Worm (Caenorhabditis elegans) whole organism, early embryonic: Measurements from ENCODE around the gene clh-1.
A peak's percentile ranks its signal among the peaks of the same experiment; 100 is the strongest.

Source experiments
- B0310.2 ChIP-seq: sonication (generic microtip); optimal IDR thresholded peaks from 2 replicates; lab custom pipeline; 2016; ENCODE audit warnings: mild to moderate bottlenecking, missing genetic modification characterization, missing compliant biosample characterization
- F13C5.2 ChIP-seq: sonication (generic microtip); optimal IDR thresholded peaks from 2 replicates; lab custom pipeline; 2017; ENCODE audit warnings: mild to moderate bottlenecking, missing genetic modification characterization, inconsistent platforms, missing compliant biosample characterization
- aly-1 ChIP-seq: sonication (generic microtip); optimal IDR thresholded peaks from 2 replicates; lab custom pipeline; 2016; ENCODE audit warnings: missing genetic modification characterization, missing compliant biosample characterization
- ama-1 ChIP-seq: fragments of 150-350 bp; optimal IDR thresholded peaks from 2 replicates; lab custom pipeline; 2014
- ceh-13 ChIP-seq: fragments of 200-800 bp; sonication (Bioruptor generic); optimal IDR thresholded peaks from 2 replicates; lab custom pipeline; 2018; ENCODE audit warnings: mild to moderate bottlenecking, missing genetic modification characterization, missing compliant biosample characterization
- ceh-36 ChIP-seq: sonication (generic microtip); optimal IDR thresholded peaks from 2 replicates; lab custom pipeline; 2016; ENCODE audit warnings: missing genetic modification characterization, inconsistent platforms, missing compliant biosample characterization
- ets-7 ChIP-seq: sonication (generic microtip); optimal IDR thresholded peaks from 2 replicates; lab custom pipeline; 2016; ENCODE audit warnings: missing genotype, missing genetic modification characterization, missing compliant biosample characterization
- flt-1 ChIP-seq: fragments of 200-800 bp; sonication (Bioruptor generic); IDR thresholded peaks from 2 replicates; pipeline ENCODE4 v1.3.6; 2022; ENCODE audit warnings: missing genetic modification characterization, missing compliant biosample characterization
- hmbx-1 ChIP-seq: sonication (generic microtip); optimal IDR thresholded peaks from 2 replicates; lab custom pipeline; 2016; ENCODE audit warnings: mild to moderate bottlenecking, missing genetic modification characterization, missing compliant biosample characterization
- hmg-4 ChIP-seq: fragments of 200-800 bp; sonication (Bioruptor generic); optimal IDR thresholded peaks from 2 replicates; lab custom pipeline; 2018; ENCODE audit warnings: mild to moderate bottlenecking, missing genetic modification characterization, missing compliant biosample characterization
- hnd-1 ChIP-seq: sonication (generic microtip); optimal IDR thresholded peaks from 2 replicates; lab custom pipeline; 2016; ENCODE audit warnings: missing genetic modification characterization, missing compliant biosample characterization
- pes-1 ChIP-seq: fragments of 200-800 bp; sonication (Bioruptor generic); IDR thresholded peaks from 2 replicates; pipeline ENCODE4 v1.3.6; 2022; ENCODE audit warnings: missing genetic modification reagents, missing genetic modification characterization, missing compliant biosample characterization
- scrt-1 ChIP-seq: fragments of 200-800 bp; sonication (Bioruptor generic); IDR thresholded peaks from 2 replicates; pipeline ENCODE4 v1.3.6; 2022; ENCODE audit warnings: missing genetic modification characterization, missing compliant biosample characterization
- sea-1 ChIP-seq: fragments of 200-800 bp; sonication (Bioruptor generic); conservative IDR thresholded peaks from 2 replicates; pipeline ENCODE4 v1.3.6; 2022; ENCODE audit warnings: missing genetic modification characterization, missing compliant biosample characterization
- tbx-11 ChIP-seq: fragments of 200-800 bp; sonication (Bioruptor generic); IDR thresholded peaks from 2 replicates; pipeline ENCODE4 v1.3.6; 2022; ENCODE audit warnings: missing genetic modification characterization, missing compliant biosample characterization
- tbx-37 ChIP-seq: fragments of 200-800 bp; sonication (Bioruptor generic); conservative IDR thresholded peaks from 2 replicates; pipeline ENCODE4 v1.3.6; 2022; ENCODE audit warnings: missing genetic modification reagents, missing genetic modification characterization, missing compliant biosample characterization
- tra-4 ChIP-seq: sonication (generic microtip); optimal IDR thresholded peaks from 2 replicates; lab custom pipeline; 2017; ENCODE audit warnings: missing genetic modification characterization, missing compliant biosample characterization

clh-1 gene

ce11 chrII:11888150-11888549, 31.9 kb upstream of the clh-1 start:
- TF ChIP-seq ceh-13 (GFP tag; lab: Kevin White, UChicago) (no peak), tbx-37 (no peak), pes-1 (GFP tag; lab: Robert Waterston, UW) (no peak), scrt-1 (GFP tag; lab: Robert Waterston, UW) (no peak), hmbx-1 (tag; lab: Kevin White, UChicago) (no peak), aly-1 (no peak), hmg-4 (GFP tag; lab: Kevin White, UChicago) (no peak)

ce11 chrII:11887724-11888123, 31.5 kb upstream of the clh-1 start:
- TF ChIP-seq ceh-36 (tag; lab: Kevin White, UChicago): peak; percentile 48
- TF ChIP-seq ceh-13 (GFP tag; lab: Kevin White, UChicago): no peak

ce11 chrII:11883648-11884047, 27.4 kb upstream of the clh-1 start, which contains the start of gene ZK930.6:
Gene ZK930.6 (plus strand): TSS chrII:11883948.
- TF ChIP-seq tbx-11 (GFP tag; lab: Robert Waterston, UW): no peak

ce11 chrII:11880456-11881353, 24.4 kb upstream of the clh-1 start:
- no peak for TF ChIP-seq aly-1
- no peak for TF ChIP-seq sea-1
- TF ChIP-seq ama-1: peak; percentile 88
- no peak for TF ChIP-seq ceh-13 (GFP tag; lab: Kevin White, UChicago)
- peak; percentile 29; the same call in 1 of the 2 replicates for TF ChIP-seq pes-1 (GFP tag; lab: Robert Waterston, UW)

- TF ChIP-seq pes-1 (GFP tag; lab: Robert Waterston, UW) (no peak), aly-1 (no peak), scrt-1 (GFP tag; lab: Robert Waterston, UW) (no peak), F13C5.2 (tag; lab: Kevin White, UChicago) (no peak), flt-1 (no peak), ceh-36 (tag; lab: Kevin White, UChicago) (peak; percentile 8), ets-7 (tag; lab: Kevin White, UChicago) (no peak), B0310.2 (tag; lab: Kevin White, UChicago) (no peak), hnd-1 (tag; lab: Kevin White, UChicago) (no peak), tbx-37 (no peak), tbx-11 (GFP tag; lab: Robert Waterston, UW) (no peak), hmbx-1 (tag; lab: Kevin White, UChicago) (no peak), sea-1 (0 out of 2 replicates have a peak, but pooled peaks have one; percentile 8), ceh-13 (GFP tag; lab: Kevin White, UChicago) (no peak)
Measured at ce11 chrII:11879784-11880183, 23.5 kb upstream of the clh-1 start.

- no peak for TF ChIP-seq tra-4 (tag; lab: Kevin White, UChicago)
- peak; percentile 35 for TF ChIP-seq hmg-4 (GFP tag; lab: Kevin White, UChicago)
- TF ChIP-seq F13C5.2 (tag; lab: Kevin White, UChicago): peak; percentile 73
Measured at ce11 chrII:11874674-11875198, 18.5 kb upstream of the clh-1 start, which contains the start of the genes npp-3 and top-2. Gene npp-3 (minus strand): TSS chrII:11874788. Gene top-2 (plus strand): TSS chrII:11875148.

ce11 chrII:11868893-11869292, 12.6 kb upstream of the clh-1 start:
- TF ChIP-seq tbx-11 (GFP tag; lab: Robert Waterston, UW) (no peak), tra-4 (tag; lab: Kevin White, UChicago) (no peak), hmbx-1 (tag; lab: Kevin White, UChicago) (no peak), ceh-13 (GFP tag; lab: Kevin White, UChicago) (no peak), scrt-1 (GFP tag; lab: Robert Waterston, UW) (no peak), hnd-1 (tag; lab: Kevin White, UChicago) (no peak), ama-1 (no peak), ets-7 (tag; lab: Kevin White, UChicago) (no peak), aly-1 (no peak), flt-1 (no peak), tbx-37 (no peak), F13C5.2 (tag; lab: Kevin White, UChicago) (no peak), hmg-4 (GFP tag; lab: Kevin White, UChicago) (no peak)

ce11 chrII:11868234-11868633, 12.0 kb upstream of the clh-1 start, which contains the start of gene col-84:
Gene col-84 (plus strand): TSS chrII:11868534.
- no peak for TF ChIP-seq tra-4 (tag; lab: Kevin White, UChicago)
- TF ChIP-seq F13C5.2 (tag; lab: Kevin White, UChicago): no peak
- TF ChIP-seq ceh-36 (tag; lab: Kevin White, UChicago): no peak
- TF ChIP-seq hnd-1 (tag; lab: Kevin White, UChicago): no peak
